Worm (Caenorhabditis elegans) whole organism, early embryonic: ENCODE results near the gene W07A12.4.

ENCODE experiments used
- B0310.2 ChIP-seq: sonication (generic microtip); optimal IDR thresholded peaks from 2 replicates; lab custom pipeline; 2016; ENCODE audit warnings: mild to moderate bottlenecking, missing genetic modification characterization, missing compliant biosample characterization
- F13C5.2 ChIP-seq: sonication (generic microtip); optimal IDR thresholded peaks from 2 replicates; lab custom pipeline; 2017; ENCODE audit warnings: mild to moderate bottlenecking, missing genetic modification characterization, inconsistent platforms, missing compliant biosample characterization
- aly-1 ChIP-seq: sonication (generic microtip); optimal IDR thresholded peaks from 2 replicates; lab custom pipeline; 2016; ENCODE audit warnings: missing genetic modification characterization, missing compliant biosample characterization
- ama-1 ChIP-seq: fragments of 150-350 bp; optimal IDR thresholded peaks from 2 replicates; lab custom pipeline; 2014
- ceh-13 ChIP-seq: fragments of 200-800 bp; sonication (Bioruptor generic); optimal IDR thresholded peaks from 2 replicates; lab custom pipeline; 2018; ENCODE audit warnings: mild to moderate bottlenecking, missing genetic modification characterization, missing compliant biosample characterization
- ceh-36 ChIP-seq: sonication (generic microtip); optimal IDR thresholded peaks from 2 replicates; lab custom pipeline; 2016; ENCODE audit warnings: missing genetic modification characterization, inconsistent platforms, missing compliant biosample characterization
- ets-7 ChIP-seq: sonication (generic microtip); optimal IDR thresholded peaks from 2 replicates; lab custom pipeline; 2016; ENCODE audit warnings: missing genotype, missing genetic modification characterization, missing compliant biosample characterization
- flt-1 ChIP-seq: fragments of 200-800 bp; sonication (Bioruptor generic); IDR thresholded peaks from 2 replicates; pipeline ENCODE4 v1.3.6; 2022; ENCODE audit warnings: missing genetic modification characterization, missing compliant biosample characterization
- hmbx-1 ChIP-seq: sonication (generic microtip); optimal IDR thresholded peaks from 2 replicates; lab custom pipeline; 2016; ENCODE audit warnings: mild to moderate bottlenecking, missing genetic modification characterization, missing compliant biosample characterization
- hmg-4 ChIP-seq: fragments of 200-800 bp; sonication (Bioruptor generic); optimal IDR thresholded peaks from 2 replicates; lab custom pipeline; 2018; ENCODE audit warnings: mild to moderate bottlenecking, missing genetic modification characterization, missing compliant biosample characterization
- hnd-1 ChIP-seq: sonication (generic microtip); optimal IDR thresholded peaks from 2 replicates; lab custom pipeline; 2016; ENCODE audit warnings: missing genetic modification characterization, missing compliant biosample characterization
- pes-1 ChIP-seq: fragments of 200-800 bp; sonication (Bioruptor generic); IDR thresholded peaks from 2 replicates; pipeline ENCODE4 v1.3.6; 2022; ENCODE audit warnings: missing genetic modification reagents, missing genetic modification characterization, missing compliant biosample characterization
- scrt-1 ChIP-seq: fragments of 200-800 bp; sonication (Bioruptor generic); IDR thresholded peaks from 2 replicates; pipeline ENCODE4 v1.3.6; 2022; ENCODE audit warnings: missing genetic modification characterization, missing compliant biosample characterization
- sea-1 ChIP-seq: fragments of 200-800 bp; sonication (Bioruptor generic); conservative IDR thresholded peaks from 2 replicates; pipeline ENCODE4 v1.3.6; 2022; ENCODE audit warnings: missing genetic modification characterization, missing compliant biosample characterization
- tbx-11 ChIP-seq: fragments of 200-800 bp; sonication (Bioruptor generic); IDR thresholded peaks from 2 replicates; pipeline ENCODE4 v1.3.6; 2022; ENCODE audit warnings: missing genetic modification characterization, missing compliant biosample characterization
- tbx-37 ChIP-seq: fragments of 200-800 bp; sonication (Bioruptor generic); conservative IDR thresholded peaks from 2 replicates; pipeline ENCODE4 v1.3.6; 2022; ENCODE audit warnings: missing genetic modification reagents, missing genetic modification characterization, missing compliant biosample characterization
- tra-4 ChIP-seq: sonication (generic microtip); optimal IDR thresholded peaks from 2 replicates; lab custom pipeline; 2017; ENCODE audit warnings: missing genetic modification characterization, missing compliant biosample characterization

The W07A12.4 gene

ce11 chrII:9116404-9116803 lies 29.7 kb upstream of the W07A12.4 start:
- no peak for TF ChIP-seq flt-1
- no peak for TF ChIP-seq tbx-37
- no peak for TF ChIP-seq pes-1 (GFP tag; lab: Robert Waterston, UW)
- no peak for TF ChIP-seq ama-1 (lab: Kevin White, UChicago)
- TF ChIP-seq hnd-1 (tag; lab: Kevin White, UChicago) = no peak
- no peak for TF ChIP-seq aly-1
- no peak for TF ChIP-seq ets-7
- TF ChIP-seq tbx-11 (GFP tag; lab: Robert Waterston, UW) = no peak
- no peak for TF ChIP-seq ceh-36 (tag; lab: Kevin White, UChicago)
- no peak for TF ChIP-seq scrt-1 (GFP tag; lab: Robert Waterston, UW)

ce11 chrII:9117789-9118242 lies 28.2 kb upstream of the W07A12.4 start:
- TF ChIP-seq F13C5.2 (tag; lab: Kevin White, UChicago) (no peak), hnd-1 (tag; lab: Kevin White, UChicago) (no peak), pes-1 (GFP tag; lab: Robert Waterston, UW) (no peak), hmbx-1 (no peak), sea-1 (GFP tag; lab: Robert Waterston, UW) (no peak), flt-1 (no peak), tra-4 (tag; lab: Kevin White, UChicago) (no peak), ama-1 (lab: Kevin White, UChicago) (no peak), ceh-13 (GFP tag; lab: Kevin White, UChicago) (no peak), scrt-1 (GFP tag; lab: Robert Waterston, UW) (no peak)

ce11 chrII:9120329-9120728 lies 25.7 kb upstream of the W07A12.4 start:
- TF ChIP-seq tbx-11 (GFP tag; lab: Robert Waterston, UW) (no peak), ceh-13 (GFP tag; lab: Kevin White, UChicago) (no peak), ets-7 (no peak), aly-1 (no peak), scrt-1 (GFP tag; lab: Robert Waterston, UW) (no peak), tbx-37 (no peak), hmbx-1 (no peak), hnd-1 (tag; lab: Kevin White, UChicago) (no peak), ama-1 (lab: Kevin White, UChicago) (no peak), ceh-36 (tag; lab: Kevin White, UChicago) (no peak), pes-1 (GFP tag; lab: Robert Waterston, UW) (no peak), B0310.2 (tag; lab: Kevin White, UChicago) (no peak), sea-1 (GFP tag; lab: Robert Waterston, UW) (no peak)

ce11 chrII:9120813-9121554 lies 25.1 kb upstream of the W07A12.4 start:
- TF ChIP-seq aly-1 (no peak), ceh-36 (tag; lab: Kevin White, UChicago) (no peak), tra-4 (tag; lab: Kevin White, UChicago) (no peak), scrt-1 (GFP tag; lab: Robert Waterston, UW) (no peak), hnd-1 (tag; lab: Kevin White, UChicago) (no peak), flt-1 (no peak), pes-1 (GFP tag; lab: Robert Waterston, UW) (no peak), ets-7 (no peak), F13C5.2 (tag; lab: Kevin White, UChicago) (no peak), ceh-13 (GFP tag; lab: Kevin White, UChicago) (no peak), B0310.2 (tag; lab: Kevin White, UChicago) (no peak)

- TF ChIP-seq scrt-1 (GFP tag; lab: Robert Waterston, UW) (no peak), aly-1 (no peak), flt-1 (no peak), ceh-36 (tag; lab: Kevin White, UChicago) (no peak), sea-1 (GFP tag; lab: Robert Waterston, UW) (no peak), F13C5.2 (tag; lab: Kevin White, UChicago) (no peak), ceh-13 (GFP tag; lab: Kevin White, UChicago) (no peak), ets-7 (no peak), hmg-4 (GFP tag; lab: Kevin White, UChicago) (no peak), tbx-11 (GFP tag; lab: Robert Waterston, UW) (no peak), ama-1 (lab: Kevin White, UChicago) (no peak), tbx-37 (no peak), B0310.2 (tag; lab: Kevin White, UChicago) (no peak), tra-4 (tag; lab: Kevin White, UChicago) (no peak)
Observed at ce11 chrII:9124353-9124752, 21.7 kb upstream of the W07A12.4 start.

- TF ChIP-seq ceh-36 (tag; lab: Kevin White, UChicago) = no peak
- TF ChIP-seq tbx-37 = no peak
- TF ChIP-seq pes-1 (GFP tag; lab: Robert Waterston, UW) = no peak
- TF ChIP-seq ets-7 = no peak
- TF ChIP-seq tra-4 (tag; lab: Kevin White, UChicago) = no peak
- TF ChIP-seq sea-1 (GFP tag; lab: Robert Waterston, UW) = no peak
- TF ChIP-seq flt-1 = no peak
- TF ChIP-seq aly-1 = no peak
- TF ChIP-seq tbx-11 (GFP tag; lab: Robert Waterston, UW) = no peak
- TF ChIP-seq ama-1 (lab: Kevin White, UChicago) = no peak
- TF ChIP-seq ceh-13 (GFP tag; lab: Kevin White, UChicago) = no peak
- no peak for TF ChIP-seq hmbx-1
- TF ChIP-seq F13C5.2 (tag; lab: Kevin White, UChicago) = no peak
- no peak for TF ChIP-seq scrt-1 (GFP tag; lab: Robert Waterston, UW)
Observed at ce11 chrII:9125007-9125406, 21.1 kb upstream of the W07A12.4 start.

- no peak for TF ChIP-seq scrt-1 (GFP tag; lab: Robert Waterston, UW)
- no peak for TF ChIP-seq ets-7
- no peak for TF ChIP-seq hmg-4 (GFP tag; lab: Kevin White, UChicago)
- no peak for TF ChIP-seq hmbx-1
Observed at ce11 chrII:9126965-9127364, 19.1 kb upstream of the W07A12.4 start.
